Fruit fly (Drosophila melanogaster) S2 (cell line): ENCODE data around the gene CG9300.

ENCODE experiments used
- CG8478 ChIP-seq: fragments of >200 bp; optimal IDR thresholded peaks from 2 replicates; lab custom pipeline; 2018
- CTCF ChIP-seq, 2 experiments: fragments of >200 bp; optimal IDR thresholded peaks; 2 replicates each; lab custom pipeline; 2018

- no peak for TF ChIP-seq CG8478 (lab: Kevin White, UChicago)
- no peak for TF ChIP-seq CTCF (optimal IDR thresholded peaks at IDR 0.05; lab: Kevin White, UChicago)
These were observed 10.0 kb downstream of the CG9300 start for dm6 chr3L:19562146-19562700.
